Worm (Caenorhabditis elegans) whole organism, L4/young adult: Measurements from ENCODE around the gene cpg-19.

Experiments
- W03F9.2 ChIP-seq: fragments of 150-350 bp; optimal IDR thresholded peaks from 2 replicates; lab custom pipeline; 2014; ENCODE audit warnings: missing biosample characterization, missing genetic modification characterization
- him-1 ChIP-seq: sonication (generic microtip); optimal IDR thresholded peaks from 2 replicates; lab custom pipeline; 2016; ENCODE audit warnings: missing genotype, missing genetic modification reagents, missing genetic modification characterization, missing compliant biosample characterization

DNA sequence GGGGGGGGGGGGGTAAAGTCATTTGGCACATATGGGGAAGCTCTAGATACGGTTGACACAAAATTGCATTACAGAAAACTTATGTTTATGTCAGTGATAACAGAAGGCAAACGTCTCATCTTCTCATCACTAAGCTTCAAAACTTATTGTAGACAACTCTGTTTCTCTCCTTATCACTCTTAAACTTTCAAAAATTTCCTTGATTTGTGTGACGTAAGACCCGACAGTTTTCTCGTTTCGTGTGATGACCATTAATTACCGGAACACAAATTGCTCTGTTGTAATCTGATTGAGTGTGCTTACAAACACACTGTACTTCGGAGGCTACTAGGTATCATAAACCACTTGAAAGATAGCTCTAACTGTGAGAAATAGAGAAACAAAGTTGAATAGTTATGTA lies 23.3 kb downstream of the cpg-19 start:
- TF ChIP-seq W03F9.2 (tag; lab: Kevin White, UChicago) (no peak), him-1 (no peak)
